Fruit fly (Drosophila melanogaster): Measurements from ENCODE around the gene ear.

ear gene

DNA sequence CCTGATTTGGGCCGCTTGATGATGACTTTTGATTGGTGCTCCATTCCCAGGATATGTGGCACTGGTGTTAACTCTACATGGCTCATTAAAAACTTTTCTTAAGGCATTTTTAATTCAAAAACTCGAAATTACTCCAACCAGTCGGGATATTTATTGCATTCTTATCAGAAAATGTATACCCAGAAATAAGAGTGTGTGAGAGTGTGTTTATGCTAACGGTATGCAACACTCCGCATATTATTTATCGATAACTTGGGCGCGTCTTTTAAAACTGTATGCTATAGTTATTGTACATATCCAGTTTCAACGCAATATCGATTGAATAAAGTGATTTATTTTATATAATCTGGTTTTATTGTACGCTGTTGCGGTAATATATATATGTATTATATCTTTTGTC is 46.9 kb downstream of the ear start, which contains the start of gene CG34404:
Gene CG34404 (minus strand): TSS at position 189 of the 400 bp plus-strand sequence.
- no peak for TF ChIP-seq noc (tag; optimal IDR thresholded peaks at IDR 0.05)

dm6 chr3R:15369742-15370141 is 49.2 kb downstream of the ear start, which contains the start of gene CG14868:
Gene CG14868, minus strand, starts transcription at chr3R:15369945.
- no peak for TF ChIP-seq noc (tag; optimal IDR thresholded peaks at IDR 0.05)

DNA sequence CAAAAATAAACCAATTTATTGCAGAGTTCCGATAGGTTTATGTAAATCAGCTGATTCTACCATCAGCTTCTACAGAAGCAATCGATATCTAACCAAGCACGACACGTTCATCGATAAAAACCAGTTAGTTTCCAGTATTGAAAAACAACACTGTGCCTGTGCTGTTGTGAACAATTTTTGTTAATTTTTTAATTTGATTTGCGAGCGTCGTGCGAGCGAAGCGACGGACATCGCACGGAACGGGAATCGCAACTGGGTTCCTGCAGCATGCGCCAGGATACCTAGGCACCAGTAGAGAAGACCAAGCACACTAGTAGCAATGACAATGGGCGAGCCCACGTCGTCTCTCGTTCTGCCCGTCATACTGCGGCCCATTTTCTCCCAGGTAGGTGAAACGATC is 51.3 kb downstream of the ear start, which contains the start of the genes Ccm3 and CG6136:
Gene Ccm3 (plus strand): TSS at position 125 of the 400 bp plus-strand sequence.
Gene CG6136 (minus strand): TSS at position 380 of the 400 bp plus-strand sequence.
- peak; percentile 52 for TF ChIP-seq noc (tag; optimal IDR thresholded peaks at IDR 0.05)

- TF ChIP-seq noc (tag; optimal IDR thresholded peaks at IDR 0.05), result no peak
These were observed 53.8 kb downstream of the ear start, which contains the start of gene Rbp for dm6 chr3R:15374397-15374796. Gene Rbp, plus strand, starts transcription at chr3R:15374635.
